Worm (Caenorhabditis elegans): Measurements from ENCODE around the gene cbs-1.

Gene cbs-1

ce11 chrX:10079230-10079629 lies 25.2 kb downstream of the cbs-1 start (continued):
- TF ChIP-seq lin-29 (GFP tag; IDR thresholded peaks at IDR 0.05) (no peak), ceh-62 (tag; optimal IDR thresholded peaks at IDR 0.05) (no peak), ces-1 (GFP tag; optimal IDR thresholded peaks at IDR 0.05) (no peak), duxl-1 (tag; optimal IDR thresholded peaks at IDR 0.05; ENCODE audit: poor library complexity) (no peak), mep-1 (tag; optimal IDR thresholded peaks at IDR 0.05) (no peak), F10B5.3 (tag; optimal IDR thresholded peaks at IDR 0.05) (no peak), dmd-8 (GFP tag; IDR thresholded peaks at IDR 0.05) (no peak)

ce11 chrX:10081077-10081476 lies 27.0 kb downstream of the cbs-1 start:
- peak in 1 of 2 experiments; percentile 19 for TF ChIP-seq unc-62 (GFP tag; optimal IDR thresholded peaks at IDR 0.05 in 1 of 2)
- TF ChIP-seq unc-62 (tag; optimal IDR thresholded peaks at IDR 0.05) = no peak
- no peak for TF ChIP-seq Y105C5A.15 (GFP tag; IDR thresholded peaks at IDR 0.05)
- TF ChIP-seq lim-7 (GFP tag; IDR thresholded peaks at IDR 0.05) = no peak

ce11 chrX:10083272-10083671 lies 29.2 kb downstream of the cbs-1 start:
- TF ChIP-seq unc-62 (GFP tag; optimal IDR thresholded peaks at IDR 0.05 in 1 of 2) (peak in 1 of 2 experiments; percentile 93), unc-62 (tag; optimal IDR thresholded peaks at IDR 0.05) (no peak), F26F4.8 (GFP tag; conservative IDR thresholded peaks at IDR 0.05) (no peak)

- TF ChIP-seq pqm-1 (tag; optimal IDR thresholded peaks at IDR 0.05) (peak; percentile 59), spr-1 (tag; optimal IDR thresholded peaks at IDR 0.05) (no peak), ztf-11 (tag; optimal IDR thresholded peaks at IDR 0.05) (no peak), nhr-111 (GFP tag; optimal IDR thresholded peaks at IDR 0.05) (no peak), arid-1 (GFP tag; conservative IDR thresholded peaks at IDR 0.05) (no peak), ama-1 (optimal IDR thresholded peaks at IDR 0.05) (no peak), dpl-1 (GFP tag; optimal IDR thresholded peaks at IDR 0.05) (no peak), F10B5.3 (tag; optimal IDR thresholded peaks at IDR 0.05) (no peak), lin-13 (GFP tag; optimal IDR thresholded peaks at IDR 0.05) (no peak), lir-3 (tag; optimal IDR thresholded peaks at IDR 0.05) (no peak), spr-3 (GFP tag; optimal IDR thresholded peaks at IDR 0.05) (no peak), nhr-42 (GFP tag; IDR thresholded peaks at IDR 0.05) (peak; percentile 61; the same call in 1 of the 2 replicates), cey-2 (tag; optimal IDR thresholded peaks at IDR 0.05; ENCODE audit: borderline replicate concordance, insufficient read depth) (peak; percentile 58), dmd-8 (GFP tag; IDR thresholded peaks at IDR 0.05) (no peak), snpc-1.2 (GFP tag; IDR thresholded peaks at IDR 0.05) (no peak), ceh-82 (tag; optimal IDR thresholded peaks at IDR 0.05) (no peak), unc-62 (GFP tag; optimal IDR thresholded peaks at IDR 0.05 in 1 of 2) (no peak), unc-62 (tag; optimal IDR thresholded peaks at IDR 0.05) (no peak), ctbp-1 (GFP tag; IDR thresholded peaks at IDR 0.05) (no peak), lin-1 (GFP tag; IDR thresholded peaks at IDR 0.05) (0 out of 2 replicates have a peak, but pooled peaks have one; percentile 23), ceh-28 (tag; optimal IDR thresholded peaks at IDR 0.05) (no peak), F49E8.2 (tag; optimal IDR thresholded peaks at IDR 0.05; ENCODE audit: borderline replicate concordance) (no peak), aha-1 (tag) (peak; percentile 90), attf-4 (tag; optimal IDR thresholded peaks at IDR 0.05) (no peak), tag-97 (GFP tag; IDR thresholded peaks at IDR 0.05) (no peak), D1046.2 (GFP tag; IDR thresholded peaks at IDR 0.05) (no peak), rbr-2 (tag; optimal IDR thresholded peaks at IDR 0.05) (no peak), gei-8 (GFP tag; optimal IDR thresholded peaks at IDR 0.05) (no peak), hlh-11 (tag; optimal IDR thresholded peaks at IDR 0.05) (peak; percentile 93), F26F4.8 (GFP tag; conservative IDR thresholded peaks at IDR 0.05) (no peak), ZK337.2 (GFP tag; IDR thresholded peaks at IDR 0.05) (no peak), fos-1 (tag; optimal IDR thresholded peaks at IDR 0.05) (no peak), unc-130 (GFP tag; optimal IDR thresholded peaks at IDR 0.05) (no peak), lin-38 (GFP tag; IDR thresholded peaks at IDR 0.05) (no peak), hlh-30 (tag; optimal IDR thresholded peaks at IDR 0.05; ENCODE audit: insufficient read depth) (peak; percentile 66), lsy-2 (tag; optimal IDR thresholded peaks at IDR 0.05) (peak in 1 of 2 experiments; percentile 19), dve-1 (tag; optimal IDR thresholded peaks at IDR 0.05; ENCODE audit: insufficient read depth) (peak; percentile 83), R02D3.7 (tag; optimal IDR thresholded peaks at IDR 0.05) (no peak)
Observed at ce11 chrX:10084050-10084672, 30.1 kb downstream of the cbs-1 start, which contains the start of gene W07E11.1. Gene W07E11.1 (plus strand): TSS chrX:10084622.
